Worm (Caenorhabditis elegans) whole organism, mixed stage, embryonic: ENCODE measurements around the gene F14D7.12.

Experiments
- M03D4.4 ChIP-seq: sonication (generic microtip); optimal IDR thresholded peaks from 2 replicates; lab custom pipeline; 2017; ENCODE audit warnings: mild to moderate bottlenecking, missing genetic modification characterization, missing compliant biosample characterization
- bed-3 ChIP-seq: fragments of 200-800 bp; sonication (Bioruptor generic); optimal IDR thresholded peaks from 3 replicates; lab custom pipeline; 2018; ENCODE audit warnings: mild to moderate bottlenecking, missing genetic modification characterization, moderate library complexity, missing compliant biosample characterization
- blmp-1 ChIP-seq: fragments of 150-350 bp; optimal IDR thresholded peaks from 2 replicates; lab custom pipeline; 2014; ENCODE audit warnings: missing biosample characterization, missing genetic modification characterization
- ceh-39 ChIP-seq: fragments of 150-350 bp; optimal IDR thresholded peaks from 2 replicates; lab custom pipeline; 2014; ENCODE audit warnings: missing biosample characterization, missing genetic modification characterization
- ceh-43 ChIP-seq: fragments of 200-800 bp; sonication (Bioruptor generic); optimal IDR thresholded peaks from 2 replicates; lab custom pipeline; 2018; ENCODE audit warnings: mild to moderate bottlenecking, missing genetic modification characterization, moderate library complexity, missing compliant biosample characterization
- ceh-83 ChIP-seq: fragments of 200-800 bp; sonication (Bioruptor generic); optimal IDR thresholded peaks from 2 replicates; lab custom pipeline; 2018; ENCODE audit warnings: mild to moderate bottlenecking, missing genetic modification characterization, missing compliant biosample characterization
- ces-1 ChIP-seq: fragments of 150-350 bp; optimal IDR thresholded peaks from 2 replicates; lab custom pipeline; 2014; ENCODE audit warnings: missing biosample characterization, missing genetic modification reagents, missing genetic modification characterization
- cnd-1 ChIP-seq: fragments of 200-800 bp; sonication (Bioruptor generic); optimal IDR thresholded peaks from 2 replicates; lab custom pipeline; 2018; ENCODE audit warnings: mild to moderate bottlenecking, missing genetic modification characterization, missing compliant biosample characterization
- drap-1 ChIP-seq: fragments of 200-800 bp; sonication (Bioruptor generic); optimal IDR thresholded peaks from 3 replicates; lab custom pipeline; 2018; ENCODE audit warnings: mild to moderate bottlenecking, missing genetic modification characterization, missing compliant biosample characterization
- elt-1 ChIP-seq: sonication (generic microtip); optimal IDR thresholded peaks from 2 replicates; lab custom pipeline; 2017; ENCODE audit warnings: missing genetic modification characterization, mild to moderate bottlenecking, missing compliant biosample characterization, antibody characterized with exemption, moderate library complexity, borderline replicate concordance; ENCODE audit not compliant: insufficient read depth
- elt-3 ChIP-seq: fragments of 150-350 bp; optimal IDR thresholded peaks from 2 replicates; lab custom pipeline; 2014; ENCODE audit warnings: missing biosample characterization, missing genetic modification characterization
- flh-1 ChIP-seq: fragments of 200-800 bp; sonication (Bioruptor generic); optimal IDR thresholded peaks from 2 replicates; lab custom pipeline; 2018; ENCODE audit warnings: mild to moderate bottlenecking, missing genetic modification characterization, moderate library complexity, missing compliant biosample characterization
- ham-2 ChIP-seq: fragments of 200-800 bp; sonication (Bioruptor generic); optimal IDR thresholded peaks from 2 replicates; lab custom pipeline; 2018; ENCODE audit warnings: mild to moderate bottlenecking, missing genetic modification characterization, missing compliant biosample characterization
- hlh-1 ChIP-seq: fragments of 150-350 bp; optimal IDR thresholded peaks from 2 replicates; lab custom pipeline; 2014; ENCODE audit warnings: missing biosample characterization, missing genetic modification reagents, missing genetic modification characterization
- lin-32 ChIP-seq: fragments of 200-800 bp; sonication (Bioruptor generic); optimal IDR thresholded peaks from 2 replicates; lab custom pipeline; 2018; ENCODE audit warnings: mild to moderate bottlenecking, missing genetic modification characterization, missing compliant biosample characterization
- lsy-2 ChIP-seq: fragments of 150-350 bp; optimal IDR thresholded peaks from 2 replicates; lab custom pipeline; 2014; ENCODE audit warnings: missing biosample characterization, missing genetic modification characterization
- mab-5 ChIP-seq: fragments of 150-350 bp; optimal IDR thresholded peaks from 2 replicates; lab custom pipeline; 2014; ENCODE audit warnings: missing biosample characterization, missing genetic modification characterization
- mep-1 ChIP-seq: fragments of 150-350 bp; optimal IDR thresholded peaks from 2 replicates; lab custom pipeline; 2017; ENCODE audit warnings: missing biosample characterization, missing genetic modification reagents, missing genetic modification characterization, inconsistent platforms
- mls-2 ChIP-seq: sonication (generic microtip); optimal IDR thresholded peaks from 2 replicates; lab custom pipeline; 2016; ENCODE audit warnings: mild to moderate bottlenecking, missing genetic modification characterization, moderate library complexity, missing compliant biosample characterization
- nhr-12 ChIP-seq: fragments of 150-350 bp; optimal IDR thresholded peaks from 2 replicates; lab custom pipeline; 2014; ENCODE audit warnings: missing biosample characterization, missing genetic modification characterization
- nhr-2 ChIP-seq: fragments of 150-350 bp; optimal IDR thresholded peaks from 2 replicates; lab custom pipeline; 2014; ENCODE audit warnings: missing biosample characterization, missing genetic modification characterization
- nhr-237 ChIP-seq: fragments of 150-350 bp; optimal IDR thresholded peaks from 2 replicates; lab custom pipeline; 2014; ENCODE audit warnings: missing biosample characterization, missing genetic modification characterization
- nhr-28 ChIP-seq: fragments of 150-350 bp; optimal IDR thresholded peaks from 2 replicates; lab custom pipeline; 2014; ENCODE audit warnings: missing biosample characterization, missing genetic modification characterization
- snpc-4 ChIP-seq: fragments of 150-350 bp; optimal IDR thresholded peaks from 2 replicates; lab custom pipeline; 2014; ENCODE audit warnings: missing biosample characterization, missing genetic modification characterization
- tbx-8 ChIP-seq: fragments of 200-800 bp; sonication (Bioruptor generic); optimal IDR thresholded peaks from 2 replicates; lab custom pipeline; 2018; ENCODE audit warnings: mild to moderate bottlenecking, missing genetic modification characterization, moderate library complexity, missing compliant biosample characterization
- unc-120 ChIP-seq: sonication (generic microtip); optimal IDR thresholded peaks from 2 replicates; lab custom pipeline; 2017; ENCODE audit warnings: missing genetic modification characterization, missing compliant biosample characterization; ENCODE audit not compliant: poor library complexity, severe bottlenecking
- unc-39 ChIP-seq: fragments of 150-350 bp; optimal IDR thresholded peaks from 2 replicates; lab custom pipeline; 2014; ENCODE audit warnings: missing biosample characterization, missing genetic modification characterization
- unc-62 ChIP-seq: fragments of 150-350 bp; optimal IDR thresholded peaks from 2 replicates; lab custom pipeline; 2014; ENCODE audit warnings: missing biosample characterization, missing genetic modification reagents, missing genetic modification characterization
- zip-8 ChIP-seq: fragments of 150-350 bp; optimal IDR thresholded peaks from 2 replicates; lab custom pipeline; 2014; ENCODE audit warnings: missing biosample characterization, missing genetic modification characterization
- ztf-11 ChIP-seq: fragments of 150-350 bp; optimal IDR thresholded peaks from 2 replicates; lab custom pipeline; 2014; ENCODE audit warnings: missing biosample characterization, missing genetic modification characterization

The F14D7.12 gene

ce11 chrV:14299569-14300064 is at the start of gene F14D7.12, which contains the start of gene spig-3:
TSS of gene F14D7.12 (plus strand) at chrV:14300014.
TSS of gene spig-3 (minus strand) at chrV:14299669.
- TF ChIP-seq nhr-2 (tag; lab: Kevin White, UChicago) (no peak), ces-1 (GFP tag; lab: Kevin White, UChicago) (no peak), cnd-1 (tag; lab: Kevin White, UChicago) (no peak), unc-62 (GFP tag; lab: Kevin White, UChicago) (no peak), mep-1 (tag; lab: Kevin White, UChicago) (no peak), ceh-83 (GFP tag; lab: Kevin White, UChicago) (no peak), ztf-11 (tag; lab: Kevin White, UChicago) (no peak), blmp-1 (tag; lab: Kevin White, UChicago) (no peak), snpc-4 (tag; lab: Kevin White, UChicago) (no peak), tbx-8 (GFP tag; lab: Kevin White, UChicago) (no peak), hlh-1 (tag; lab: Kevin White, UChicago) (no peak), nhr-28 (tag; lab: Kevin White, UChicago) (no peak)

ce11 chrV:14252025-14252424 is 47.8 kb upstream of the F14D7.12 start, which contains the start of gene K02E11.5:
TSS of gene K02E11.5 (plus strand) at chrV:14252325.
- TF ChIP-seq unc-120 (tag; lab: Kevin White, UChicago) (no peak), elt-1 (tag; lab: Kevin White, UChicago) (no peak), ztf-11 (tag; lab: Kevin White, UChicago) (no peak), tbx-8 (GFP tag; lab: Kevin White, UChicago) (no peak), hlh-1 (tag; lab: Kevin White, UChicago) (no peak), unc-39 (tag; lab: Kevin White, UChicago) (no peak), drap-1 (no peak), lsy-2 (tag; lab: Kevin White, UChicago) (no peak), nhr-12 (tag; lab: Kevin White, UChicago) (no peak), ces-1 (GFP tag; lab: Kevin White, UChicago) (no peak), mls-2 (tag; lab: Kevin White, UChicago) (no peak), flh-1 (GFP tag; lab: Kevin White, UChicago) (no peak), ceh-43 (GFP tag; lab: Kevin White, UChicago) (no peak), bed-3 (GFP tag; lab: Kevin White, UChicago) (no peak), unc-62 (GFP tag; lab: Kevin White, UChicago) (no peak), blmp-1 (tag; lab: Kevin White, UChicago) (no peak), zip-8 (tag; lab: Kevin White, UChicago) (no peak), nhr-2 (tag; lab: Kevin White, UChicago) (no peak)

ce11 chrV:14254221-14254620 is 45.6 kb upstream of the F14D7.12 start, which contains the start of gene K02E11.7:
TSS of gene K02E11.7 (minus strand) at chrV:14254321.
- no peak for TF ChIP-seq blmp-1 (tag; lab: Kevin White, UChicago)
- TF ChIP-seq ceh-39 (tag; lab: Kevin White, UChicago), result no peak
- no peak for TF ChIP-seq bed-3 (GFP tag; lab: Kevin White, UChicago)
- no peak for TF ChIP-seq mab-5
- no peak for TF ChIP-seq nhr-12 (tag; lab: Kevin White, UChicago)
- TF ChIP-seq ces-1 (GFP tag; lab: Kevin White, UChicago), result no peak

ce11 chrV:14256813-14257212 is 43.0 kb upstream of the F14D7.12 start, which contains the start of gene sre-8:
TSS of gene sre-8 (plus strand) at chrV:14257113.
- TF ChIP-seq elt-3 (tag; lab: Kevin White, UChicago) (no peak), ham-2 (GFP tag; lab: Kevin White, UChicago) (no peak), cnd-1 (tag; lab: Kevin White, UChicago) (no peak), nhr-2 (tag; lab: Kevin White, UChicago) (no peak), mab-5 (no peak), M03D4.4 (tag; lab: Kevin White, UChicago) (no peak), nhr-237 (tag; lab: Kevin White, UChicago) (no peak), hlh-1 (tag; lab: Kevin White, UChicago) (no peak), ceh-83 (GFP tag; lab: Kevin White, UChicago) (no peak), snpc-4 (tag; lab: Kevin White, UChicago) (no peak), unc-62 (GFP tag; lab: Kevin White, UChicago) (no peak), lin-32 (GFP tag; lab: Kevin White, UChicago) (no peak), ces-1 (GFP tag; lab: Kevin White, UChicago) (no peak), tbx-8 (GFP tag; lab: Kevin White, UChicago) (no peak)
- TF ChIP-seq, all 35 proteins: peak for 0
